Worm (Caenorhabditis elegans) whole organism, early embryonic: ENCODE data around the gene snb-5.

Experiments
- B0310.2 ChIP-seq: sonication (generic microtip); optimal IDR thresholded peaks from 2 replicates; lab custom pipeline; 2016; ENCODE audit warnings: mild to moderate bottlenecking, missing genetic modification characterization, missing compliant biosample characterization
- F13C5.2 ChIP-seq: sonication (generic microtip); optimal IDR thresholded peaks from 2 replicates; lab custom pipeline; 2017; ENCODE audit warnings: mild to moderate bottlenecking, missing genetic modification characterization, inconsistent platforms, missing compliant biosample characterization
- aly-1 ChIP-seq: sonication (generic microtip); optimal IDR thresholded peaks from 2 replicates; lab custom pipeline; 2016; ENCODE audit warnings: missing genetic modification characterization, missing compliant biosample characterization
- ama-1 ChIP-seq: fragments of 150-350 bp; optimal IDR thresholded peaks from 2 replicates; lab custom pipeline; 2014
- ceh-13 ChIP-seq: fragments of 200-800 bp; sonication (Bioruptor generic); optimal IDR thresholded peaks from 2 replicates; lab custom pipeline; 2018; ENCODE audit warnings: mild to moderate bottlenecking, missing genetic modification characterization, missing compliant biosample characterization
- ceh-36 ChIP-seq: sonication (generic microtip); optimal IDR thresholded peaks from 2 replicates; lab custom pipeline; 2016; ENCODE audit warnings: missing genetic modification characterization, inconsistent platforms, missing compliant biosample characterization
- ets-7 ChIP-seq: sonication (generic microtip); optimal IDR thresholded peaks from 2 replicates; lab custom pipeline; 2016; ENCODE audit warnings: missing genotype, missing genetic modification characterization, missing compliant biosample characterization
- flt-1 ChIP-seq: fragments of 200-800 bp; sonication (Bioruptor generic); IDR thresholded peaks from 2 replicates; pipeline ENCODE4 v1.3.6; 2022; ENCODE audit warnings: missing genetic modification characterization, missing compliant biosample characterization
- hmbx-1 ChIP-seq: sonication (generic microtip); optimal IDR thresholded peaks from 2 replicates; lab custom pipeline; 2016; ENCODE audit warnings: mild to moderate bottlenecking, missing genetic modification characterization, missing compliant biosample characterization
- hmg-4 ChIP-seq: fragments of 200-800 bp; sonication (Bioruptor generic); optimal IDR thresholded peaks from 2 replicates; lab custom pipeline; 2018; ENCODE audit warnings: mild to moderate bottlenecking, missing genetic modification characterization, missing compliant biosample characterization
- hnd-1 ChIP-seq: sonication (generic microtip); optimal IDR thresholded peaks from 2 replicates; lab custom pipeline; 2016; ENCODE audit warnings: missing genetic modification characterization, missing compliant biosample characterization
- pes-1 ChIP-seq: fragments of 200-800 bp; sonication (Bioruptor generic); IDR thresholded peaks from 2 replicates; pipeline ENCODE4 v1.3.6; 2022; ENCODE audit warnings: missing genetic modification reagents, missing genetic modification characterization, missing compliant biosample characterization
- scrt-1 ChIP-seq: fragments of 200-800 bp; sonication (Bioruptor generic); IDR thresholded peaks from 2 replicates; pipeline ENCODE4 v1.3.6; 2022; ENCODE audit warnings: missing genetic modification characterization, missing compliant biosample characterization
- sea-1 ChIP-seq: fragments of 200-800 bp; sonication (Bioruptor generic); conservative IDR thresholded peaks from 2 replicates; pipeline ENCODE4 v1.3.6; 2022; ENCODE audit warnings: missing genetic modification characterization, missing compliant biosample characterization
- tbx-11 ChIP-seq: fragments of 200-800 bp; sonication (Bioruptor generic); IDR thresholded peaks from 2 replicates; pipeline ENCODE4 v1.3.6; 2022; ENCODE audit warnings: missing genetic modification characterization, missing compliant biosample characterization
- tbx-37 ChIP-seq: fragments of 200-800 bp; sonication (Bioruptor generic); conservative IDR thresholded peaks from 2 replicates; pipeline ENCODE4 v1.3.6; 2022; ENCODE audit warnings: missing genetic modification reagents, missing genetic modification characterization, missing compliant biosample characterization
- tra-4 ChIP-seq: sonication (generic microtip); optimal IDR thresholded peaks from 2 replicates; lab custom pipeline; 2017; ENCODE audit warnings: missing genetic modification characterization, missing compliant biosample characterization

The snb-5 gene

DNA sequence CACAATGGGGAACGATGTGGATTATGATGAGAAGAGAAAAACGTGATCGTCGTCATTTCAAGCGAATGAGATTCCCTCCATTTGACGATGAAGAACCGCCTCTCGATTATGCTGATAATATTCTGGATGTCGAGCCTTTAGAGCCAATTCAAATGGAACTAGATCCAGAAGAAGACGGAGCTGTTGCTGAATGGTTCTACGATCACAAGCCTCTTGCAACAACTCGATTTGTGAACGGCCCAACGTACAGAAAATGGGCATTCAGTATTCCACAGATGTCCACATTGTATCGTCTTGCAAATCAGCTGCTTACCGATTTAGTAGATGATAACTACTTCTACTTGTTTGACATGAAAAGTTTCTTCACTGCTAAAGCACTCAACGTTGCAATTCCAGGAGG is 38.1 kb upstream of the snb-5 start:
- TF ChIP-seq F13C5.2 (no peak), aly-1 (tag; lab: Kevin White, UChicago) (no peak), hnd-1 (tag; lab: Kevin White, UChicago) (no peak), hmbx-1 (no peak)

DNA sequence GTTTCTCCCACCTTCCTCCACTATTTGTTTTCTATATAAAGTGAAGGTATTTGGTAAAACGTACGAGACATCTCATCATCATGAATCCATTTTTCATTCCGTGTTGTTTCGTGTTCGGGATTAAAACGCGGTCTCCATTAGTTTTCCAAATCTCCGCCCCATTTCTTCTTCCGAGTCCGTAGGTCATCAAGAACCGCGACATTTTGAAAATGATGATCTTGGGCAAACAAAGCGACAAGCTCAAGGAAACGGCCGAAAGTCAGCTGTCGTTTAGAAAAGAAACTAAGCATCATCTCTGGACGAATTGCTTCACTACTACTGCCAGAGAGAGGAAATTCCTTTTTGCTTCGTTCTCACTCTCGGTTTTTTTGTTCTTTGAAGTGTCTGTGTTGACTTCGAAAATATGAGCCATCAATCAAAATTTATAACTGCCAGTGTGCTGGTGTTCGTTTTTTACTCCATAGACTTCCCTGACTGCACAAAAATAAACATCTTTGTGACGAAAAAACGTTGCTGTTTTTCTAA is 30.2 kb upstream of the snb-5 start:
- TF ChIP-seq scrt-1 (GFP tag; lab: Robert Waterston, UW) (no peak), ceh-13 (GFP tag; lab: Kevin White, UChicago) (no peak), tbx-37 (no peak)

DNA sequence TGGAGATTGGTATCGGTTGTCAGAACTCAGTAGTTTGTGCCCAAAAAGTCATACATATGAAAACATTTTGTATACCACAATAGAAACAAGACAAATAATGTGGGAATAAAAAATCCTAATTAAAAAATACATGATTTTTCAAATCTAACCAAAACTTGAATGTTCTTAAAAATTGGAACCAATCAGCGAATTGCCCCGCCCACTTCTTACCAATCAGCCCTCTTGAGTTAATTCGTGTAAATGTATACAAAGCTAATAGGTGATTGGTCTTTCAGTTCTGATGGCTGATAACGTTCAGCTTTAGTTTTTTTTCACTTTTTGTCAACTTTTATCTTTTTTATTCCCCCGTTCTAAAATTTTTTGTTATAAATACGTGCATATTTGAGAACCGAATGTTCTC is 27.6 kb upstream of the snb-5 start:
- TF ChIP-seq ama-1 (lab: Kevin White, UChicago): no peak
- no peak for TF ChIP-seq B0310.2 (tag; lab: Kevin White, UChicago)
- no peak for TF ChIP-seq tbx-11
- no peak for TF ChIP-seq ceh-36 (tag; lab: Kevin White, UChicago)
- no peak for TF ChIP-seq tra-4
- no peak for TF ChIP-seq pes-1
- TF ChIP-seq aly-1 (tag; lab: Kevin White, UChicago): no peak
- TF ChIP-seq tbx-37: no peak
- TF ChIP-seq scrt-1 (GFP tag; lab: Robert Waterston, UW): no peak
- TF ChIP-seq ets-7 (tag; lab: Kevin White, UChicago): no peak
- TF ChIP-seq F13C5.2: no peak
- no peak for TF ChIP-seq sea-1 (GFP tag; lab: Robert Waterston, UW)
- no peak for TF ChIP-seq flt-1 (GFP tag; lab: Robert Waterston, UW)
- TF ChIP-seq hmbx-1: no peak
- no peak for TF ChIP-seq ceh-13 (GFP tag; lab: Kevin White, UChicago)
- TF ChIP-seq hnd-1 (tag; lab: Kevin White, UChicago): no peak
- no peak for TF ChIP-seq hmg-4 (GFP tag; lab: Kevin White, UChicago)

DNA sequence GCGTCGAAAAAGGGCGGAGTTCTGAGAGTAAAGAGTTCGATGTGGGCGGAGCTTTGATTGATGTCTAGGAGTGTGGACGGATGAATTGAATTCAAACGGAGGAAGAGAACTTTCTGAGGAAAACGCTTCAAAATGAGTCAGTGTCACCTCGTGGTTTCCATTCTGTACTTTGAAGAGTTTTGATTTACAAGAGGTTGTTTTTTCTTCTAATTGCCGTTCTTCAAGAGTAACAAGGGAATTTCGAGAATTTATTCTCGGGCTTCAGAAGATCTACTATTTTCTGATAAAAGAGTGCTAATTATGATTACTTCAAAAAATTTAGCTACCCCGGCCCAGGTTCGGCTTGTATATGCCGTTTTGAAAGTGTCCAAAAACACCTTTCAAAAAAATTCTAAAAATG is 26.6 kb upstream of the snb-5 start, which contains the start of gene C50C3.12:
Gene C50C3.12 (plus strand): TSS at position 301 of the 400 bp plus-strand sequence.
- TF ChIP-seq aly-1 (tag; lab: Kevin White, UChicago): no peak
- TF ChIP-seq ama-1 (lab: Kevin White, UChicago): no peak

DNA sequence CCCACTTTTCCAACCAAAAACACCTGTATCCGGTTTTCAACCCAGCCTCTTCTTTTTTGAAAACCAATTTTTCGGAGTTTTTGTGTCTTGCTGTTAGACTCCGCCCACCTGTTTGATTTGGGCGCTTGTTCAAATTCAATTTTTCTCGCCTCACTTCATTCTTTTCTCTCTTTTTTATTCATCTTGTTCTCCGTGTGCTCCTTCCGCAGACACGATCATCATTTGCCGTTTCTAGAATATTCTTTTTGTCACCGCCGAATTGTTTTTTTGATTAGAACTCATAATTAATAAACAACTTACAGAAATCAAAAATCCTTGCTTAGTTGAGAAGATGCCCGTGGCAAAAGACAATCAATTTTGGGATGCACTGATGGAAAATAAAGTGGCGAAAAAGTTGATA is 23.9 kb upstream of the snb-5 start, which contains the start of gene C50C3.5:
Gene C50C3.5 (plus strand): TSS at position 301 of the 400 bp plus-strand sequence.
- no peak for TF ChIP-seq hmbx-1
- TF ChIP-seq aly-1 (tag; lab: Kevin White, UChicago): no peak
- TF ChIP-seq tra-4: no peak
- no peak for TF ChIP-seq pes-1
- TF ChIP-seq ets-7 (tag; lab: Kevin White, UChicago): no peak
- TF ChIP-seq B0310.2 (tag; lab: Kevin White, UChicago): no peak
- TF ChIP-seq hmg-4 (GFP tag; lab: Kevin White, UChicago): no peak
- TF ChIP-seq tbx-37: no peak
- no peak for TF ChIP-seq tbx-11
- no peak for TF ChIP-seq scrt-1 (GFP tag; lab: Robert Waterston, UW)
- no peak for TF ChIP-seq hnd-1 (tag; lab: Kevin White, UChicago)
- no peak for TF ChIP-seq flt-1 (GFP tag; lab: Robert Waterston, UW)
- no peak for TF ChIP-seq ceh-36 (tag; lab: Kevin White, UChicago)
- no peak for TF ChIP-seq ceh-13 (GFP tag; lab: Kevin White, UChicago)
- no peak for TF ChIP-seq ama-1 (lab: Kevin White, UChicago)
- TF ChIP-seq sea-1 (GFP tag; lab: Robert Waterston, UW): no peak
- no peak for TF ChIP-seq F13C5.2

DNA sequence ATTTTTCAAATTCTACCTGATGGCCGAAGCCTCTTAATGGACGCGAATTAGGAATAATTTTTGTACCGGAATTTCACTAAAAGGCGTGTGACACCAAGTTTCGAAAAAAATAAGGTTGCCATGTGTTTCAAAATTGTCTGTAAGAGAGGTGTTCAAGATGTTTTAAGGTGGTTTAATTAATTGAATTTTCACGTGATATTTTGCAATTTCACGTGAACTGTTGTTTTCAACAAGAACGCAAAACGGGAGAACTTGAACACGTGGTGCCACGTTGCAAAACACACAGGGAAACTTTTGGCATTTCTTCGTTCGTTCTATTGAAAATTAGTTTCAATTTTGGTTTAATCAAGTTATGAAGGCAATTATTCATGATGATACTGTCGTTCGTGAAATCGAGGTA is 21.3 kb upstream of the snb-5 start, which contains the start of gene spc-2:
Gene spc-2 (plus strand): TSS at position 301 of the 400 bp plus-strand sequence.
- no peak for TF ChIP-seq ets-7 (tag; lab: Kevin White, UChicago)
- no peak for TF ChIP-seq ceh-13 (GFP tag; lab: Kevin White, UChicago)
- TF ChIP-seq ama-1 (lab: Kevin White, UChicago): no peak
- TF ChIP-seq pes-1: no peak
- TF ChIP-seq ceh-36 (tag; lab: Kevin White, UChicago): no peak
- TF ChIP-seq tbx-11: no peak
- TF ChIP-seq scrt-1 (GFP tag; lab: Robert Waterston, UW): no peak
- no peak for TF ChIP-seq hnd-1 (tag; lab: Kevin White, UChicago)

DNA sequence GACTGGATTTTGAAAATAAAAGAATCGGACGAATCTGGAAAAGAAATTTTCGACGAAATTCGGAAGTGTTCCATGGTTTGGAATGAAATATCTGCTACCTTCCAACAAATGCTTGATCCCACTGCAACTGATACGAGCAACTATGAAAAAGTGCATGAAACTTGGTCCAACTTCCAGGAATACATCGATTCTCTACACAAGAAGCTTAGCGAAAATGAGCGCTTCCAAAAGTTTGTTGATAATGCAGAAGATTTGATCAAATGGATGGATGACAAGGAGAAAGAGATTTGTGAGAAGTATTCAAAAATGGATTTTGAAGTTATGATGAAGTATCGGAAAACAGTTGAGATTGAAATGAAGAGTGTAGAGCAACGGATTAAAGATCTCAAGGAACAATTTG is 20.3 kb upstream of the snb-5 start:
- TF ChIP-seq F13C5.2 (no peak), scrt-1 (GFP tag; lab: Robert Waterston, UW) (no peak), hnd-1 (tag; lab: Kevin White, UChicago) (no peak), aly-1 (tag; lab: Kevin White, UChicago) (no peak), ceh-13 (GFP tag; lab: Kevin White, UChicago) (no peak), hmbx-1 (no peak), flt-1 (GFP tag; lab: Robert Waterston, UW) (no peak), ama-1 (lab: Kevin White, UChicago) (no peak), ets-7 (tag; lab: Kevin White, UChicago) (no peak), hmg-4 (GFP tag; lab: Kevin White, UChicago) (no peak)

DNA sequence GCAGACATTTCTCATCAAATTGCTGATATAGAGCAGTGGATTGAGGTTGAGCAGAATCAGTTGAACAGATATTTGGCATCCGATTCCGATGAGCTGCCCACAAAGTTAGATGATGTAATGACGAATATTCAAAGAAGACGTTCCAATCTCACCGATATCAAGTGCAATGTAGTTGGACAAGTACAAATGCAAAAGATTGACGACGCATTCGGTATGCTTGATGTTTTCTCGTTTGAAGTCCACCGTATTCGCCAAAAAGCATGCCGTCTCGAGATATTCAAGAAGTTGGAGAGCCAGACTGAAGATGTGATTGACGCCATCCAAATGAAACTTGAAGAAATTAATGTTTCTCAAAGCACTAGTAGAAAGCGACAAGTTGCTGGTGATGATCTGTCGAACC is 17.7 kb upstream of the snb-5 start:
- TF ChIP-seq tbx-11 (no peak), scrt-1 (GFP tag; lab: Robert Waterston, UW) (no peak), hmg-4 (GFP tag; lab: Kevin White, UChicago) (no peak), F13C5.2 (no peak), sea-1 (GFP tag; lab: Robert Waterston, UW) (no peak), hmbx-1 (no peak), ceh-13 (GFP tag; lab: Kevin White, UChicago) (no peak), ceh-36 (tag; lab: Kevin White, UChicago) (no peak), flt-1 (GFP tag; lab: Robert Waterston, UW) (no peak), ets-7 (tag; lab: Kevin White, UChicago) (no peak), tra-4 (no peak), B0310.2 (tag; lab: Kevin White, UChicago) (no peak), tbx-37 (no peak)
